Fruit fly (Drosophila melanogaster) Kc167 (cell line): Measurements from ENCODE around the gene PIP82.

Source experiments
- Myc ChIP-seq: fragments of >200 bp; optimal IDR thresholded peaks from 2 replicates; lab custom pipeline; 2017; ENCODE audit warnings: missing external identifiers
- h ChIP-seq: fragments of >200 bp; optimal IDR thresholded peaks from 3 replicates; lab custom pipeline; 2018; ENCODE audit warnings: missing external identifiers
- psq ChIP-seq: fragments of >200 bp; optimal IDR thresholded peaks from 2 replicates; lab custom pipeline; 2017; ENCODE audit warnings: missing external identifiers
- ttk ChIP-seq: sonication (Bioruptor generic); optimal IDR thresholded peaks from 2 replicates; lab custom pipeline; 2017; ENCODE audit warnings: missing external identifiers

- no peak for TF ChIP-seq psq (lab: Kevin White, UChicago)
- TF ChIP-seq h: no peak
- TF ChIP-seq Myc: no peak
- no peak for TF ChIP-seq ttk
These were observed 52.7 kb downstream of the PIP82 start, which contains the start of gene Cp7Fc for dm6 chrX:8476817-8477216.
